Fruit fly (Drosophila melanogaster): Measurements from ENCODE around the gene wor.

DNA sequence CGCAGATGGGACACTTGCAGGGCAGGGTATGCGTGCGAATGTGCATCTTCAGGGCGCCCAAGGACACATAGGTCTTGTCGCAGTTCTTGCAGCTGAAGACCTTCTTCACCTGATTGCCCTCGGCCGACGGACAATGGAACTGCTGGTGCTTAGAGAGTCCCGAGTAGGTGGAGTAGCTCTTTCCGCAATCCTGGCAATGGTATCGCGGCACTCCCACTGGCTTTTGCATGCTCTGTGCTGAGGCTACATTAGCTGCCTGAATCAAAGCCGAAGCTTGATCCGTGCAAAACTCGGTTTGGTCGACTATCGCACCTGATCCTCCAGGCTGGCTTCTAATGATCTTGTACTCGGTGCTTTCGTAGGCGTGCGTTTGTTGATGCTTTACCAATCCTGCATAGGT, 1.2 kb downstream of the wor start:
- TF ChIP-seq rgr (GFP tag; optimal IDR thresholded peaks at IDR 0.05) (no peak), Myc (optimal IDR thresholded peaks at IDR 0.05) (no peak)

All from whole organism, wandering third instar larva.